Worm (Caenorhabditis elegans) whole organism, L1 larva: Measurements from ENCODE around the gene srw-68.

ENCODE experiments used
- C04F5.9 ChIP-seq: sonication (generic microtip); optimal IDR thresholded peaks from 2 replicates; lab custom pipeline; 2016; ENCODE audit warnings: missing genetic modification characterization, missing compliant biosample characterization
- C16A3.4 ChIP-seq: fragments of 150-350 bp; optimal IDR thresholded peaks from 2 replicates; lab custom pipeline; 2014; ENCODE audit warnings: missing biosample characterization, missing genetic modification characterization
- C34B4.2 ChIP-seq: sonication (generic microtip); optimal IDR thresholded peaks from 2 replicates; lab custom pipeline; 2017; ENCODE audit warnings: mild to moderate bottlenecking, missing genetic modification characterization, missing compliant biosample characterization
- Y116A8C.19 ChIP-seq: sonication (generic microtip); optimal IDR thresholded peaks from 2 replicates; lab custom pipeline; 2016; ENCODE audit warnings: missing compliant biosample characterization, missing genetic modification characterization, borderline replicate concordance
- alr-1 ChIP-seq: fragments of 200-800 bp; sonication (Bioruptor generic); optimal IDR thresholded peaks from 2 replicates; lab custom pipeline; 2018; ENCODE audit warnings: borderline replicate concordance, mild to moderate bottlenecking, missing genetic modification characterization, missing compliant biosample characterization
- ama-1 ChIP-seq: fragments of 150-350 bp; optimal IDR thresholded peaks from 2 replicates; lab custom pipeline; 2014
- blmp-1 ChIP-seq: fragments of 150-350 bp; optimal IDR thresholded peaks from 2 replicates; lab custom pipeline; 2014; ENCODE audit warnings: missing biosample characterization, missing genetic modification characterization
- ceh-8 ChIP-seq: fragments of 200-800 bp; sonication (Bioruptor generic); optimal IDR thresholded peaks from 2 replicates; lab custom pipeline; 2018; ENCODE audit warnings: mild to moderate bottlenecking, missing genetic modification characterization, moderate library complexity, missing compliant biosample characterization
- ceh-88 ChIP-seq: fragments of 200-800 bp; sonication (Bioruptor generic); IDR thresholded peaks from 2 replicates; pipeline ENCODE4 v1.3.6; 2022; ENCODE audit warnings: missing genetic modification characterization, missing compliant biosample characterization
- ceh-90 ChIP-seq: sonication (generic microtip); optimal IDR thresholded peaks from 2 replicates; lab custom pipeline; 2016; ENCODE audit warnings: missing genetic modification characterization, missing compliant biosample characterization
- dsc-1 ChIP-seq: sonication (generic microtip); optimal IDR thresholded peaks from 2 replicates; lab custom pipeline; 2016; ENCODE audit warnings: mild to moderate bottlenecking, missing genetic modification characterization, missing compliant biosample characterization
- efl-1 ChIP-seq, 4 experiments: fragments of 150-350 bp; optimal IDR thresholded peaks in 3 of 4; peaks in 1 of 4; 1 replicate in 1 of 4; 2 replicates in 3 of 4; lab custom pipeline; 2014; ENCODE audit warnings: missing biosample characterization in 2 of 4, missing genetic modification characterization in 2 of 4, missing genetic modification reagents in 2 of 4
- efl-3 ChIP-seq: fragments of 200-800 bp; sonication (Bioruptor generic); optimal IDR thresholded peaks from 2 replicates; lab custom pipeline; 2018; ENCODE audit warnings: mild to moderate bottlenecking, missing genetic modification characterization, missing compliant biosample characterization
- egl-13 ChIP-seq: sonication (generic microtip); optimal IDR thresholded peaks from 2 replicates; lab custom pipeline; 2016; ENCODE audit warnings: missing genotype, missing genetic modification reagents, missing genetic modification characterization, missing compliant biosample characterization
- egl-27 ChIP-seq, 2 experiments: fragments of 150-350 bp in 1 of 2; sonication (generic microtip); optimal IDR thresholded peaks; 3 replicates each; lab custom pipeline; 2017 to 2018; ENCODE audit warnings: missing biosample characterization in 2 of 2, missing genetic modification characterization in 2 of 2, missing genetic modification reagents in 2 of 2
- elt-2 ChIP-seq: sonication (generic microtip); optimal IDR thresholded peaks from 2 replicates; lab custom pipeline; 2016; ENCODE audit warnings: missing genetic modification characterization, mild to moderate bottlenecking, inconsistent platforms, missing compliant biosample characterization, missing genetic modification reagents
- elt-3 ChIP-seq, 6 experiments: fragments of 150-350 bp in 1 of 6; sonication (generic microtip); optimal IDR thresholded peaks; 2 replicates each; lab custom pipeline; 2017 to 2018; ENCODE audit warnings: missing biosample characterization in 6 of 6, missing genetic modification characterization in 6 of 6, inconsistent platforms in 1 of 6
- ets-5 ChIP-seq: fragments of 200-800 bp; sonication (Bioruptor generic); IDR thresholded peaks from 2 replicates; pipeline ENCODE4 v1.3.6; 2022; ENCODE audit warnings: missing genetic modification characterization, missing compliant biosample characterization
- grh-1 ChIP-seq: fragments of 200-800 bp; sonication (Bioruptor generic); IDR thresholded peaks from 2 replicates; pipeline ENCODE4 v1.3.6; 2022; ENCODE audit warnings: missing genetic modification reagents, missing genetic modification characterization, missing compliant biosample characterization
- hlh-17 ChIP-seq: fragments of 200-800 bp; sonication (Bioruptor generic); optimal IDR thresholded peaks from 2 replicates; lab custom pipeline; 2018; ENCODE audit warnings: missing genetic modification characterization, mild to moderate bottlenecking, missing compliant biosample characterization, moderate library complexity, borderline replicate concordance
- hlh-4 ChIP-seq: sonication (generic microtip); optimal IDR thresholded peaks from 2 replicates; lab custom pipeline; 2016; ENCODE audit warnings: mild to moderate bottlenecking, missing genetic modification characterization, missing compliant biosample characterization
- irx-1 ChIP-seq: sonication (generic microtip); optimal IDR thresholded peaks from 2 replicates; lab custom pipeline; 2016; ENCODE audit warnings: missing genetic modification characterization, missing compliant biosample characterization
- lin-35 ChIP-seq, 2 experiments: fragments of 150-350 bp; optimal IDR thresholded peaks; 2 replicates each; lab custom pipeline; 2014; ENCODE audit warnings: missing biosample characterization in 2 of 2, missing genetic modification characterization in 2 of 2, missing genetic modification reagents in 2 of 2
- lir-3 ChIP-seq: sonication (generic microtip); optimal IDR thresholded peaks from 2 replicates; lab custom pipeline; 2016; ENCODE audit warnings: mild to moderate bottlenecking, missing genetic modification characterization, moderate library complexity, missing compliant biosample characterization; ENCODE audit not compliant: poor library complexity
- lsy-2 ChIP-seq, 2 experiments: fragments of 150-350 bp; optimal IDR thresholded peaks; 2 replicates each; lab custom pipeline; 2014; ENCODE audit warnings: missing biosample characterization in 2 of 2, missing genetic modification characterization in 2 of 2
- mef-2 ChIP-seq: fragments of 150-350 bp; optimal IDR thresholded peaks from 2 replicates; lab custom pipeline; 2014; ENCODE audit warnings: missing biosample characterization, missing genetic modification characterization
- mep-1 ChIP-seq: fragments of 150-350 bp; optimal IDR thresholded peaks from 2 replicates; lab custom pipeline; 2014; ENCODE audit warnings: missing biosample characterization, missing genetic modification characterization
- nhr-12 ChIP-seq: sonication (generic microtip); optimal IDR thresholded peaks from 2 replicates; lab custom pipeline; 2017; ENCODE audit warnings: missing biosample characterization, missing genetic modification characterization
- nhr-20 ChIP-seq: sonication (generic microtip); optimal IDR thresholded peaks from 2 replicates; lab custom pipeline; 2016; ENCODE audit warnings: mild to moderate bottlenecking, missing genetic modification characterization, missing compliant biosample characterization
- nhr-28 ChIP-seq: fragments of 150-350 bp; optimal IDR thresholded peaks from 2 replicates; lab custom pipeline; 2014; ENCODE audit warnings: missing biosample characterization, missing genetic modification characterization
- nhr-47 ChIP-seq: sonication (generic microtip); optimal IDR thresholded peaks from 2 replicates; lab custom pipeline; 2016; ENCODE audit warnings: mild to moderate bottlenecking, missing genetic modification characterization, moderate library complexity, missing compliant biosample characterization
- nhr-76 ChIP-seq: sonication (generic microtip); optimal IDR thresholded peaks from 2 replicates; lab custom pipeline; 2017; ENCODE audit warnings: missing biosample characterization, missing genetic modification characterization
- nhr-84 ChIP-seq: sonication (generic microtip); optimal IDR thresholded peaks from 2 replicates; lab custom pipeline; 2017; ENCODE audit warnings: missing biosample characterization, missing genetic modification characterization
- nhr-85 ChIP-seq: sonication (generic microtip); peaks from one replicate; lab custom pipeline; 2016; ENCODE audit warnings: missing genetic modification characterization, inconsistent platforms, missing compliant biosample characterization
- nhr-90 ChIP-seq: sonication (generic microtip); optimal IDR thresholded peaks from 2 replicates; lab custom pipeline; 2016; ENCODE audit warnings: mild to moderate bottlenecking, missing genetic modification characterization, missing compliant biosample characterization; ENCODE audit not compliant: poor library complexity
- pag-3 ChIP-seq: sonication (generic microtip); optimal IDR thresholded peaks from 2 replicates; lab custom pipeline; 2017; ENCODE audit warnings: missing genetic modification characterization, mild to moderate bottlenecking, missing compliant biosample characterization, antibody characterized with exemption, borderline replicate concordance; ENCODE audit not compliant: insufficient read depth
- pax-3 ChIP-seq: fragments of 200-800 bp; sonication (Bioruptor generic); optimal IDR thresholded peaks from 2 replicates; lab custom pipeline; 2018; ENCODE audit warnings: mild to moderate bottlenecking, missing genetic modification characterization, moderate library complexity, missing compliant biosample characterization
- pqm-1 ChIP-seq: sonication (generic microtip); optimal IDR thresholded peaks from 3 replicates; lab custom pipeline; 2017; ENCODE audit warnings: missing biosample characterization, missing genetic modification characterization
- snpc-4 ChIP-seq: fragments of 150-350 bp; optimal IDR thresholded peaks from 2 replicates; lab custom pipeline; 2014; ENCODE audit warnings: missing biosample characterization, missing genetic modification characterization
- snu-23 ChIP-seq: sonication (generic microtip); optimal IDR thresholded peaks from 2 replicates; lab custom pipeline; 2016; ENCODE audit warnings: missing genetic modification characterization, missing compliant biosample characterization
- sox-4 ChIP-seq: sonication (generic microtip); optimal IDR thresholded peaks from 2 replicates; lab custom pipeline; 2016; ENCODE audit warnings: missing genetic modification characterization, missing compliant biosample characterization
- tbx-2 ChIP-seq: sonication (generic microtip); optimal IDR thresholded peaks from 2 replicates; lab custom pipeline; 2016; ENCODE audit warnings: missing genetic modification characterization, missing compliant biosample characterization
- tlp-1 ChIP-seq: fragments of 150-350 bp; optimal IDR thresholded peaks from 2 replicates; lab custom pipeline; 2014; ENCODE audit warnings: missing biosample characterization, missing genetic modification characterization
- unc-62 ChIP-seq: fragments of 150-350 bp; optimal IDR thresholded peaks from 2 replicates; lab custom pipeline; 2014; ENCODE audit warnings: missing biosample characterization, missing genetic modification reagents, missing genetic modification characterization
- unc-86 ChIP-seq: sonication (generic microtip); optimal IDR thresholded peaks from 2 replicates; lab custom pipeline; 2016; ENCODE audit warnings: missing genetic modification characterization, missing compliant biosample characterization
- vab-15 ChIP-seq: sonication (generic microtip); optimal IDR thresholded peaks from 2 replicates; lab custom pipeline; 2017; ENCODE audit warnings: missing genotype, mild to moderate bottlenecking, missing genetic modification characterization, missing compliant biosample characterization
- zip-4 ChIP-seq: fragments of 200-800 bp; sonication (Bioruptor generic); optimal IDR thresholded peaks from 2 replicates; lab custom pipeline; 2018; ENCODE audit warnings: mild to moderate bottlenecking, missing genetic modification characterization, moderate library complexity, missing compliant biosample characterization
- ztf-4 ChIP-seq: fragments of 150-350 bp; optimal IDR thresholded peaks from 2 replicates; lab custom pipeline; 2014; ENCODE audit warnings: missing biosample characterization, missing genetic modification characterization

Gene srw-68

ce11 chrV:7434805-7435363 is 8.4 kb upstream of the srw-68 start (continued):
- TF ChIP-seq alr-1 (no peak), ama-1 (lab: Kevin White, UChicago) (no peak), ets-5 (GFP tag; lab: Robert Waterston, UW) (no peak), nhr-12 (no peak), C34B4.2 (no peak)

- TF ChIP-seq C34B4.2 (no peak), unc-62 (no peak), C04F5.9 (no peak), egl-13 (tag; lab: Kevin White, UChicago) (no peak), pag-3 (tag; lab: Kevin White, UChicago) (no peak), ets-5 (GFP tag; lab: Robert Waterston, UW) (no peak), ceh-88 (0 out of 2 replicates have a peak, but pooled peaks have one; percentile 10), sox-4 (tag; lab: Kevin White, UChicago) (no peak), mep-1 (tag; lab: Kevin White, UChicago) (no peak), dsc-1 (tag; lab: Kevin White, UChicago) (no peak), zip-4 (no peak), tlp-1 (tag; lab: Kevin White, UChicago) (no peak), ama-1 (lab: Kevin White, UChicago) (peak; percentile 52), unc-86 (tag; lab: Kevin White, UChicago) (no peak), pax-3 (tag; lab: Kevin White, UChicago) (no peak), ztf-4 (tag; lab: Kevin White, UChicago) (no peak), pqm-1 (tag; lab: Kevin White, UChicago) (no peak), hlh-4 (tag; lab: Kevin White, UChicago) (no peak), mef-2 (tag; lab: Kevin White, UChicago) (no peak), nhr-84 (tag; lab: Kevin White, UChicago) (no peak), snpc-4 (tag; lab: Kevin White, UChicago) (no peak), nhr-28 (tag; lab: Kevin White, UChicago) (no peak), nhr-85 (tag; lab: Kevin White, UChicago) (peak; percentile 53), lsy-2 (tag; optimal IDR thresholded peaks at IDR 0.05; lab: Kevin White, UChicago) (no peak), snu-23 (GFP tag; lab: Kevin White, UChicago) (peak; percentile 44), nhr-90 (tag; lab: Kevin White, UChicago) (peak; percentile 24), tbx-2 (tag; lab: Kevin White, UChicago) (no peak), Y116A8C.19 (tag; lab: Kevin White, UChicago) (no peak), lir-3 (peak; percentile 21), grh-1 (GFP tag; lab: Robert Waterston, UW) (no peak), nhr-12 (no peak), nhr-47 (tag; lab: Kevin White, UChicago) (no peak), C16A3.4 (no peak), vab-15 (no peak), irx-1 (no peak), elt-2 (tag; lab: Kevin White, UChicago) (peak; percentile 5), ceh-90 (tag; lab: Kevin White, UChicago) (no peak), nhr-20 (tag; lab: Kevin White, UChicago) (peak; percentile 6), hlh-17 (GFP tag; lab: Kevin White, UChicago) (no peak), elt-3 (tag; optimal IDR thresholded peaks at IDR 0.05; lab: Kevin White, UChicago) (peak in 1 of 6 experiments; percentile 35), efl-3 (GFP tag; lab: Kevin White, UChicago) (no peak), efl-1 (optimal IDR thresholded peaks at IDR 0.05; lab: Kevin White, UChicago) (no peak), efl-1 (GFP tag; optimal IDR thresholded peaks at IDR 0.05 in 1 of 2; lab: Kevin White, UChicago) (peak in 1 of 2 experiments; percentile 80), lin-35 (GFP tag; optimal IDR thresholded peaks at IDR 0.05; lab: Kevin White, UChicago) (no peak), egl-27 (tag; optimal IDR thresholded peaks at IDR 0.05; lab: Kevin White, UChicago) (no peak), ceh-8 (GFP tag; lab: Kevin White, UChicago) (no peak), nhr-76 (no peak), blmp-1 (tag; lab: Kevin White, UChicago) (no peak)
Observed at ce11 chrV:7432441-7433146, 6.1 kb upstream of the srw-68 start.
